Fruit fly (Drosophila melanogaster) whole organism, embryonic: ENCODE data around the gene Ctr1B.
A peak's percentile ranks its signal among the peaks of the same experiment; 100 is the strongest.

Experiments
- Abd-B ChIP-seq: fragments of 200-800 bp; sonication (Bioruptor generic); optimal IDR thresholded peaks from 2 replicates; lab custom pipeline; 2018; ENCODE audit warnings: missing biosample characterization, mild to moderate bottlenecking, missing genetic modification characterization, moderate library complexity
- CG1792 ChIP-seq: fragments of 200-800 bp; sonication (Bioruptor generic); optimal IDR thresholded peaks from 2 replicates; lab custom pipeline; 2016; ENCODE audit warnings: missing biosample characterization, missing genetic modification characterization
- CG42726 ChIP-seq: fragments of 200-800 bp; sonication (Bioruptor generic); IDR thresholded peaks from 2 replicates; pipeline ENCODE4 v1.3.6; 2022; ENCODE audit warnings: missing biosample characterization, missing genetic modification characterization; ENCODE audit not compliant: partially characterized antibody
- CG7556 ChIP-seq: fragments of 200-800 bp; sonication (Bioruptor generic); optimal IDR thresholded peaks from 2 replicates; lab custom pipeline; 2017; ENCODE audit warnings: missing biosample characterization, mild to moderate bottlenecking, missing genetic modification characterization
- CG7839 ChIP-seq: fragments of 200-800 bp; sonication (Bioruptor generic); optimal IDR thresholded peaks from 3 replicates; lab custom pipeline; 2018; ENCODE audit warnings: missing biosample characterization, mild to moderate bottlenecking, missing genetic modification characterization, moderate library complexity
- CG8944 ChIP-seq: fragments of 200-800 bp; sonication (Bioruptor generic); optimal IDR thresholded peaks from 3 replicates; lab custom pipeline; 2016; ENCODE audit warnings: missing biosample characterization, missing genetic modification characterization
- CG9727 ChIP-seq: fragments of 200-800 bp; sonication (Bioruptor generic); optimal IDR thresholded peaks from 3 replicates; lab custom pipeline; 2017; ENCODE audit warnings: missing biosample characterization, mild to moderate bottlenecking, missing genetic modification characterization
- Vsx1 ChIP-seq: fragments of 200-800 bp; sonication (Bioruptor generic); optimal IDR thresholded peaks from 2 replicates; lab custom pipeline; 2017; ENCODE audit warnings: missing biosample characterization, mild to moderate bottlenecking, missing genetic modification characterization, missing genetic modification reagents
- bsh ChIP-seq, 2 experiments: fragments of 200-800 bp; sonication (Bioruptor generic); optimal IDR thresholded peaks; 2 replicates each; lab custom pipeline; 2017 to 2018; ENCODE audit warnings: mild to moderate bottlenecking in 2 of 2, missing biosample characterization in 2 of 2, missing genetic modification characterization in 2 of 2, moderate library complexity in 1 of 2
- fd96Cb ChIP-seq: fragments of 200-800 bp; sonication (Bioruptor generic); optimal IDR thresholded peaks from 2 replicates; lab custom pipeline; 2018; ENCODE audit warnings: missing biosample characterization, mild to moderate bottlenecking, missing genetic modification characterization, moderate library complexity
- fu2 ChIP-seq: fragments of 200-800 bp; sonication (Bioruptor generic); optimal IDR thresholded peaks from 2 replicates; lab custom pipeline; 2016; ENCODE audit warnings: missing biosample characterization, missing genetic modification characterization
- kay ChIP-seq: fragments of 200-800 bp; sonication (Bioruptor generic); optimal IDR thresholded peaks from 2 replicates; lab custom pipeline; 2016; ENCODE audit warnings: missing biosample characterization, missing genetic modification characterization
- lilli ChIP-seq: fragments of 200-800 bp; sonication (Bioruptor generic); optimal IDR thresholded peaks from 3 replicates; lab custom pipeline; 2016; ENCODE audit warnings: missing biosample characterization, missing genetic modification characterization

- TF ChIP-seq Vsx1 (GFP tag; lab: Kevin White, UChicago) (no peak), bsh (GFP tag; optimal IDR thresholded peaks at IDR 0.05; lab: Kevin White, UChicago) (peak in 1 of 2 experiments; percentile 1), fu2 (GFP tag; lab: Kevin White, UChicago) (no peak), fd96Cb (tag; lab: Kevin White, UChicago) (peak; percentile 2), kay (no peak), CG1792 (no peak), CG7839 (tag; lab: Kevin White, UChicago) (peak; percentile 13), CG9727 (GFP tag; lab: Kevin White, UChicago) (peak; percentile 62), CG8944 (no peak), lilli (GFP tag; lab: Kevin White, UChicago) (no peak), Abd-B (GFP tag; lab: Kevin White, UChicago) (no peak), CG7556 (GFP tag; lab: Kevin White, UChicago) (peak; percentile 22), CG42726 (GFP tag; lab: Robert Waterston, UW) (no peak)
Observed at dm6 chr3R:8336012-8336567, 18.7 kb downstream of the Ctr1B start.
